Worm (Caenorhabditis elegans): ENCODE data around the gene K07F5.22.

Gene K07F5.22

DNA sequence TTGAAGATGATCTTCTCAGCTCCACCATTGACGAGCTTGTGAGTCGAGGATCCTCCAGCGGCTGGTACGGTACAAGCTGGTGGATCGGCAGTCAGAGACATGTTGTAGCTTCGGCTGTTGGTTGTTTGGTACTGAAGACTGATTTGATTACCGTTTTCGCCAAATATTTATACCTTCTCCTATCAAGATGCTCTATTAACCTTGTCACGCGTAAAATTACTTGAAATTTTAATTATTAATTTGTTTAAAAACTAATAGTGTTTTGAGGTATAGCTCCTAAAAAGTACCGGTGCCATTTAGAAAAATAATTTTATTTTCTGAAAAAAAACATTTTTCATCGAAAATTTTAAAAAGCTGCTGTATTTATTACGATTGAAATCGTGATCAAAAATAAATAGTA is 13.9 kb upstream of the K07F5.22 start, which contains the start of gene ssp-10:
Gene ssp-10 (minus strand): TSS at position 101 of the 400 bp plus-strand sequence.
- TF ChIP-seq elt-2 (tag; optimal IDR thresholded peaks at IDR 0.05) (no peak), ceh-30 (tag; optimal IDR thresholded peaks at IDR 0.05) (no peak), pax-1 (tag; optimal IDR thresholded peaks at IDR 0.05) (no peak), lim-6 (tag; optimal IDR thresholded peaks at IDR 0.05) (no peak), zip-5 (tag; optimal IDR thresholded peaks at IDR 0.05) (no peak), nhr-11 (tag; optimal IDR thresholded peaks at IDR 0.05) (no peak), hlh-8 (tag; optimal IDR thresholded peaks at IDR 0.05) (no peak), hlh-30 (tag; optimal IDR thresholded peaks at IDR 0.05; ENCODE audit: insufficient read depth) (no peak), ttx-3 (tag; optimal IDR thresholded peaks at IDR 0.05) (no peak), pqm-1 (tag; optimal IDR thresholded peaks at IDR 0.05) (no peak), che-1 (tag; optimal IDR thresholded peaks at IDR 0.05) (no peak), sdc-2 (tag; optimal IDR thresholded peaks at IDR 0.05) (no peak), fkh-10 (GFP tag; optimal IDR thresholded peaks at IDR 0.05) (no peak), dmd-4 (tag; optimal IDR thresholded peaks at IDR 0.05; ENCODE audit: borderline replicate concordance) (no peak), tbx-7 (tag; optimal IDR thresholded peaks at IDR 0.05) (no peak), F13H6.1 (tag; optimal IDR thresholded peaks at IDR 0.05) (no peak), C38D4.7 (GFP tag; optimal IDR thresholded peaks at IDR 0.05) (no peak), ceh-19 (GFP tag; optimal IDR thresholded peaks at IDR 0.05) (no peak), npax-4 (tag; optimal IDR thresholded peaks at IDR 0.05) (no peak)

DNA sequence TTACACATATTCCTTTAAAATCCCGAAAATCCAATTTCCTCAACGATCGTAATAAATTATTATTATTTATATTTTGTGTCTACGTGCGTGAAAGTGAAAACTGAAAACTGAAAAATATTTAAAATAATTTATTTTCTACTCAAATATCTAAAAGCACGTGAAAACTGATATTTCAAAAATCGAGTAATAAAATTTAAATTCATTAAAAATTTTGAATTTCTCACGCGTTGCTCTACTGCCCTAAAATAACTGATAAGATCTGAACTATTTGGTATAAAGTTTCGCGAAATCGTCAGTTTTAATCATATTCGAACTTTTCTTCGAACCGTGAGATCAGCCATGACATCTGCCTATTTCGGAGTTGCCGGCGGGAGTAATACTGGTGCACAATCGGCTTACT is 12.6 kb upstream of the K07F5.22 start, which contains the start of gene ssq-1:
Gene ssq-1 (plus strand): TSS at position 301 of the 400 bp plus-strand sequence.
- TF ChIP-seq F13H6.1 (tag; optimal IDR thresholded peaks at IDR 0.05) (no peak), pag-3 (tag; optimal IDR thresholded peaks at IDR 0.05; ENCODE audit: borderline replicate concordance) (no peak), pha-4 (tag; optimal IDR thresholded peaks at IDR 0.05) (no peak), ceh-18 (tag; optimal IDR thresholded peaks at IDR 0.05) (no peak), ahr-1 (tag; optimal IDR thresholded peaks at IDR 0.05) (no peak), dmd-4 (tag; optimal IDR thresholded peaks at IDR 0.05; ENCODE audit: borderline replicate concordance) (no peak), madf-2 (tag; optimal IDR thresholded peaks at IDR 0.05) (no peak), pax-1 (tag; optimal IDR thresholded peaks at IDR 0.05) (no peak), fax-1 (tag; optimal IDR thresholded peaks at IDR 0.05) (no peak), C08G9.2 (tag; optimal IDR thresholded peaks at IDR 0.05) (no peak), lin-11 (tag; optimal IDR thresholded peaks at IDR 0.05) (no peak), zip-5 (tag; optimal IDR thresholded peaks at IDR 0.05) (no peak)

DNA sequence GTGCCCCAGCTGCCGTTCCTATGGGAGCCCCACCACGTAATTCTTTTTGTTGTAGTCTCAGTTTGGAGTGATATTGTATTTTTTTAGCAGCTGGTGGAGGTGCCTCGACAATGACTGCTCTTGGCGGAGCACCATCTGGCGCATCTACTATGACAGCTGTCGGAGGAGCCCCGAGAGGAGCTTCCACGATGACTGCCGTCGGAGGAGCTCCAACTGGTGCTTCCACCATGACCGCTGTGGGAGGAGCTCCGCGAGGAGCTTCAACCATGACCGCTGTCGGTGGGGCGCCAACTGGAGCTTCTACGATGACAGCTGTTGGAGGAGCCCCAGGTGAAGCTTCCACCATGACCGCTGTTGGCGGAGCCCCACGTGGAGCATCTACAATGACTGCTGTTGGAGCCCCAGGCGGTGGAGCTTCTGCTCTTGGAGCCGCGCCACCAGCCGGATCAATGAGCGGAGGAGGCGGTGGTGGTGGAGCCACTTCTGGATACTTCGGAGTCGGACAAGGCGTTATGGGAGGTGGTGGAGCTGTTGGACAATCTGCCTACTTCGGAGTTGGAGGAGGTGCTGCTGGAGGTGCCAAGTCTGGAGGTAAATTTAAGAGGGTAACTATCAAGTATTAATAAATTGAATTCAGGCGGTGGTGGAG is 11.9 kb upstream of the K07F5.22 start:
- no peak for TF ChIP-seq ceh-6 (GFP tag; optimal IDR thresholded peaks at IDR 0.05)
- TF ChIP-seq ref-2 (tag; optimal IDR thresholded peaks at IDR 0.05), result no peak
- TF ChIP-seq pat-9 (tag; optimal IDR thresholded peaks at IDR 0.05), result no peak
- TF ChIP-seq sdc-2 (tag; optimal IDR thresholded peaks at IDR 0.05), result peak; percentile 9

DNA sequence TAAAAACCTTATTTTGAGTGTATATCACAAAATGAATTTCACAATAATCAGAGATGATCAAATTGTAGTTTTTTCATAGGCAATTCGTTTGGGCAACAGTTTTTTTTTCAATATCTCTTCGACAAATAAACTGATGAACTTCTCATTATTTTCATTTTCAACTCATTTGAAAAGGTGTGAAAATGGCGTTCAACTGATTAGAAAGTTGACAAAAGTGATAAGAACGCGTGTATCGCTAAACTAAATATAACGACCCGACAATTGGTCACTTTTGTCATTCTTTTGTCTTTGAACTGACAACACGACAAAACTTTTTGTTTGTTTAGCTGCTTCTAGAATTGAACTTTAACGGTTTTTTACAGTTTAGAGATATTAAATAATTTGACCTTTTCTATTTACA is 9.9 kb upstream of the K07F5.22 start:
- TF ChIP-seq unc-55 (GFP tag; optimal IDR thresholded peaks at IDR 0.05) (no peak), rnt-1 (tag; optimal IDR thresholded peaks at IDR 0.05) (no peak), elt-2 (tag; optimal IDR thresholded peaks at IDR 0.05) (peak; percentile 51), nhr-11 (tag; optimal IDR thresholded peaks at IDR 0.05) (no peak)

DNA sequence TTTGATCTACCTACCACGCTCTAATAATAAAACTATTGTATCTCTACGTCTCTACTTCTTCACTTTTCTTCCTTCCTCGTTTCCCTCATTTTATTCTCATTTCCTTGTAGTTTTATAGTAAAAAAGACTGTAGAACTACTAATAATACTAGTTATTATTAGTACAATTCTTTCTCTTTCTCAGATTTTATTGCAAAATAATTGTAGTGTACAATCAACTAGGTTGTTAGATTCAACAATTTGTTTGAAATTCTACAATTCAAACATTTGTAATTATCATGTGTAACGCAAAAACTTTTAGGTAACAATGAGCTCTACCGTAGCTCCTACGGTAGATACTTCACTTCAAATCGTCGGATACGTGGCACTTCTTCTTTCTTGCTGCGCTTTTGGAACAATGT is 9.2 kb upstream of the K07F5.22 start, which contains the start of gene K07F5.12:
Gene K07F5.12 (plus strand): TSS at position 301 of the 400 bp plus-strand sequence.
- TF ChIP-seq nhr-232 (tag; optimal IDR thresholded peaks at IDR 0.05), result no peak
- TF ChIP-seq F13H6.1 (tag; optimal IDR thresholded peaks at IDR 0.05), result no peak
- TF ChIP-seq hlh-13 (GFP tag; optimal IDR thresholded peaks at IDR 0.05), result no peak
- TF ChIP-seq Y22D7AL.16 (tag; optimal IDR thresholded peaks at IDR 0.05), result no peak
- no peak for TF ChIP-seq odd-2 (tag; optimal IDR thresholded peaks at IDR 0.05)
- no peak for TF ChIP-seq eyg-1 (tag; optimal IDR thresholded peaks at IDR 0.05)
- no peak for TF ChIP-seq unc-86 (tag; optimal IDR thresholded peaks at IDR 0.05)
- TF ChIP-seq che-1 (tag; optimal IDR thresholded peaks at IDR 0.05), result no peak
- TF ChIP-seq gmeb-2 (tag; optimal IDR thresholded peaks at IDR 0.05), result no peak
- TF ChIP-seq unc-55 (GFP tag; optimal IDR thresholded peaks at IDR 0.05), result no peak
- TF ChIP-seq ceh-9 (tag; optimal IDR thresholded peaks at IDR 0.05), result no peak
- no peak for TF ChIP-seq ceh-22 (tag; optimal IDR thresholded peaks at IDR 0.05)
- no peak for TF ChIP-seq C38D4.7 (GFP tag; optimal IDR thresholded peaks at IDR 0.05)
- no peak for TF ChIP-seq ceh-14 (tag; optimal IDR thresholded peaks at IDR 0.05)

Data from whole organism, late embryonic.